Worm (Caenorhabditis elegans): ENCODE data around the gene C27C12.3.

C27C12.3 gene

ce11 chrX:14877691-14878090 is 12.0 kb upstream of the C27C12.3 start:
- TF ChIP-seq nhr-28 (tag; optimal IDR thresholded peaks at IDR 0.05) (no peak), Y116A8C.19 (tag; optimal IDR thresholded peaks at IDR 0.05; ENCODE audit: borderline replicate concordance) (no peak), ceh-82 (tag; optimal IDR thresholded peaks at IDR 0.05) (no peak), rnt-1 (tag; optimal IDR thresholded peaks at IDR 0.05) (no peak), zip-4 (GFP tag; optimal IDR thresholded peaks at IDR 0.05) (no peak), lin-13 (GFP tag; optimal IDR thresholded peaks at IDR 0.05) (no peak), hlh-4 (tag; optimal IDR thresholded peaks at IDR 0.05) (no peak), sox-4 (tag; optimal IDR thresholded peaks at IDR 0.05) (no peak), ceh-90 (tag; optimal IDR thresholded peaks at IDR 0.05) (no peak), ets-5 (GFP tag; IDR thresholded peaks at IDR 0.05) (no peak), grh-1 (GFP tag; IDR thresholded peaks at IDR 0.05) (no peak), efl-3 (GFP tag; optimal IDR thresholded peaks at IDR 0.05) (no peak), unc-130 (tag; optimal IDR thresholded peaks at IDR 0.05) (no peak), nhr-20 (tag; optimal IDR thresholded peaks at IDR 0.05) (no peak), jun-1 (tag; optimal IDR thresholded peaks at IDR 0.05) (no peak)

ce11 chrX:14875668-14876067 is 10.0 kb upstream of the C27C12.3 start, which contains the start of gene sssh-1:
sssh-1 (plus strand) TSS chrX:14875968.
- no peak for TF ChIP-seq mdl-1 (tag; optimal IDR thresholded peaks at IDR 0.05)
- no peak for TF ChIP-seq hlh-4 (tag; optimal IDR thresholded peaks at IDR 0.05)
- no peak for TF ChIP-seq elt-3 (tag; optimal IDR thresholded peaks at IDR 0.05)
- no peak for TF ChIP-seq ceh-63 (GFP tag; optimal IDR thresholded peaks at IDR 0.05)
- TF ChIP-seq sptf-1 (tag; optimal IDR thresholded peaks at IDR 0.05) = no peak
- TF ChIP-seq ceh-82 (tag; optimal IDR thresholded peaks at IDR 0.05) = no peak
- no peak for TF ChIP-seq aha-1 (tag; optimal IDR thresholded peaks at IDR 0.05)
- TF ChIP-seq lin-35 (GFP tag; optimal IDR thresholded peaks at IDR 0.05) = no peak
- TF ChIP-seq C04F5.9 (tag; optimal IDR thresholded peaks at IDR 0.05) = no peak
- no peak for TF ChIP-seq nhr-85 (tag)
- TF ChIP-seq xbp-1 (tag; optimal IDR thresholded peaks at IDR 0.05) = no peak
- TF ChIP-seq ama-1 (optimal IDR thresholded peaks at IDR 0.05) = no peak

- TF ChIP-seq xbp-1 (tag; optimal IDR thresholded peaks at IDR 0.05) (no peak), ces-1 (GFP tag; optimal IDR thresholded peaks at IDR 0.05) (no peak), swsn-7 (tag; optimal IDR thresholded peaks at IDR 0.05) (no peak), mef-2 (tag; optimal IDR thresholded peaks at IDR 0.05) (no peak), nhr-84 (tag; optimal IDR thresholded peaks at IDR 0.05) (no peak)
These were observed 7.3 kb upstream of the C27C12.3 start, which contains the start of gene F31F6.3 for ce11 chrX:14872817-14873469. F31F6.3 (minus strand) TSS chrX:14872867.

- TF ChIP-seq skn-1 (tag; optimal IDR thresholded peaks at IDR 0.05) (no peak), nhr-20 (tag; optimal IDR thresholded peaks at IDR 0.05) (no peak)
These were observed 6.1 kb upstream of the C27C12.3 start, which contains the start of gene F31F6.2 for ce11 chrX:14871780-14872179. F31F6.2 (minus strand) TSS chrX:14871880.

ce11 chrX:14868200-14868599 is 2.6 kb upstream of the C27C12.3 start, which contains the start of gene F31F6.1:
F31F6.1 (minus strand) TSS chrX:14868300.
- no peak for TF ChIP-seq nhr-84 (tag; optimal IDR thresholded peaks at IDR 0.05)
- no peak for TF ChIP-seq egl-27 (tag; optimal IDR thresholded peaks at IDR 0.05)
- no peak for TF ChIP-seq nhr-19 (GFP tag; conservative IDR thresholded peaks at IDR 0.05)
- TF ChIP-seq isw-1 (GFP tag; IDR thresholded peaks at IDR 0.05) = no peak
- TF ChIP-seq Y116A8C.19 (tag; optimal IDR thresholded peaks at IDR 0.05; ENCODE audit: borderline replicate concordance) = no peak
- no peak for TF ChIP-seq nhr-71 (tag; optimal IDR thresholded peaks at IDR 0.05)
- TF ChIP-seq fkh-8 (tag; optimal IDR thresholded peaks at IDR 0.05) = no peak
- no peak for TF ChIP-seq sup-37 (GFP tag; optimal IDR thresholded peaks at IDR 0.05)
- no peak for TF ChIP-seq ets-5 (GFP tag; IDR thresholded peaks at IDR 0.05)
- no peak for TF ChIP-seq egl-13 (tag; optimal IDR thresholded peaks at IDR 0.05)
- no peak for TF ChIP-seq dsc-1 (tag; optimal IDR thresholded peaks at IDR 0.05)
- TF ChIP-seq nhr-85 (tag) = no peak
- TF ChIP-seq mab-9 (GFP tag; IDR thresholded peaks at IDR 0.05) = no peak
- no peak for TF ChIP-seq hlh-17 (GFP tag; optimal IDR thresholded peaks at IDR 0.05; ENCODE audit: borderline replicate concordance)
